Worm (Caenorhabditis elegans) whole organism, young adult: Measurements from ENCODE around the gene rpt-1.
"Not testable (repeated sequence)": the region's sequence is repeated elsewhere in the genome, so short reads cannot be mapped to it uniquely, and the experiment has no call there.

ENCODE experiments used
- C06A6.2 ChIP-seq: fragments of 200-800 bp; sonication (Bioruptor generic); conservative IDR thresholded peaks from 2 replicates; pipeline ENCODE4 v1.3.6; 2022; ENCODE audit warnings: missing genetic modification characterization, missing compliant biosample characterization
- unc-62 ChIP-seq: fragments of 150-350 bp; optimal IDR thresholded peaks from 2 replicates; lab custom pipeline; 2014; ENCODE audit warnings: missing biosample characterization, missing genetic modification reagents, missing genetic modification characterization

- not testable (repeated sequence) for TF ChIP-seq unc-62, C06A6.2
Observed at ce11 chrV:12020026-12020425, 37.8 kb upstream of the rpt-1 start, which contains the start of gene F10C2.3.
